Worm (Caenorhabditis elegans): Measurements from ENCODE around the gene ZK930.7.
A peak's percentile ranks its signal among the peaks of the same experiment; 100 is the strongest.

Gene ZK930.7

ce11 chrII:11888150-11888549 lies 26.3 kb upstream of the ZK930.7 start:
- TF ChIP-seq F13H6.1 (tag; optimal IDR thresholded peaks at IDR 0.05) (no peak), C34F6.9 (tag; optimal IDR thresholded peaks at IDR 0.05) (no peak), mab-5 (tag; optimal IDR thresholded peaks at IDR 0.05) (no peak), ceh-16 (tag; optimal IDR thresholded peaks at IDR 0.05) (peak; percentile 35), aly-2 (tag; optimal IDR thresholded peaks at IDR 0.05) (no peak), sma-3 (GFP tag; optimal IDR thresholded peaks at IDR 0.05) (no peak), sem-4 (tag; optimal IDR thresholded peaks at IDR 0.05) (no peak), lin-39 (tag; optimal IDR thresholded peaks at IDR 0.05) (no peak), elt-1 (tag; optimal IDR thresholded peaks at IDR 0.05) (peak; percentile 48), zag-1 (tag; optimal IDR thresholded peaks at IDR 0.05) (no peak), skn-1 (tag; optimal IDR thresholded peaks at IDR 0.05) (no peak), snpc-4 (tag; optimal IDR thresholded peaks at IDR 0.05) (no peak)

- TF ChIP-seq aly-2 (tag; optimal IDR thresholded peaks at IDR 0.05) (no peak), mab-5 (tag; optimal IDR thresholded peaks at IDR 0.05) (no peak), F13H6.1 (tag; optimal IDR thresholded peaks at IDR 0.05) (no peak), lin-39 (tag; optimal IDR thresholded peaks at IDR 0.05) (no peak), nhr-77 (tag; optimal IDR thresholded peaks at IDR 0.05) (no peak), ceh-16 (tag; optimal IDR thresholded peaks at IDR 0.05) (no peak), peb-1 (tag; optimal IDR thresholded peaks at IDR 0.05) (no peak), gmeb-1 (tag; optimal IDR thresholded peaks at IDR 0.05) (no peak), nhr-25 (tag; optimal IDR thresholded peaks at IDR 0.05) (peak; percentile 42), sma-3 (GFP tag; optimal IDR thresholded peaks at IDR 0.05) (peak; percentile 25), crh-2 (tag; optimal IDR thresholded peaks at IDR 0.05) (no peak), unc-39 (tag; optimal IDR thresholded peaks at IDR 0.05) (no peak)
These were observed 24.9 kb upstream of the ZK930.7 start for ce11 chrII:11889420-11890075.

- TF ChIP-seq nhr-129 (tag; optimal IDR thresholded peaks at IDR 0.05) = no peak
- TF ChIP-seq lin-13 (GFP tag; optimal IDR thresholded peaks at IDR 0.05) = no peak
- TF ChIP-seq egl-27 (tag; optimal IDR thresholded peaks at IDR 0.05) = no peak
- no peak for TF ChIP-seq ztf-11 (tag; optimal IDR thresholded peaks at IDR 0.05)
- TF ChIP-seq ztf-4 (tag; optimal IDR thresholded peaks at IDR 0.05) = no peak
- TF ChIP-seq snpc-4 (tag; optimal IDR thresholded peaks at IDR 0.05) = no peak
- TF ChIP-seq unc-39 (tag; optimal IDR thresholded peaks at IDR 0.05) = no peak
- no peak for TF ChIP-seq ceh-82 (tag; optimal IDR thresholded peaks at IDR 0.05)
- TF ChIP-seq ZK546.5 (tag; optimal IDR thresholded peaks at IDR 0.05) = no peak
- TF ChIP-seq unc-62 (GFP tag; optimal IDR thresholded peaks at IDR 0.05) = no peak
These were observed 23.8 kb upstream of the ZK930.7 start for ce11 chrII:11890596-11890995.

ce11 chrII:11893323-11893722 lies 21.1 kb upstream of the ZK930.7 start, which contains the start of gene ZK930.2:
Gene ZK930.2 (minus strand): TSS chrII:11893423.
- no peak for TF ChIP-seq nhr-6 (tag; optimal IDR thresholded peaks at IDR 0.05)
- no peak for TF ChIP-seq aly-2 (tag; optimal IDR thresholded peaks at IDR 0.05)
- no peak for TF ChIP-seq ztf-1 (GFP tag; conservative IDR thresholded peaks at IDR 0.05)
- no peak for TF ChIP-seq nhr-10 (tag; optimal IDR thresholded peaks at IDR 0.05)
- no peak for TF ChIP-seq nhr-21 (tag; optimal IDR thresholded peaks at IDR 0.05)
- TF ChIP-seq lin-13 (GFP tag; optimal IDR thresholded peaks at IDR 0.05) = no peak
- TF ChIP-seq nhr-12 (tag; optimal IDR thresholded peaks at IDR 0.05) = no peak
- TF ChIP-seq ceh-16 (tag; optimal IDR thresholded peaks at IDR 0.05) = no peak
- no peak for TF ChIP-seq gmeb-1 (tag; optimal IDR thresholded peaks at IDR 0.05)
- TF ChIP-seq nhr-77 (tag; optimal IDR thresholded peaks at IDR 0.05) = no peak
- no peak for TF ChIP-seq alr-1 (tag; optimal IDR thresholded peaks at IDR 0.05)
- no peak for TF ChIP-seq lin-11 (tag; optimal IDR thresholded peaks at IDR 0.05)
- no peak for TF ChIP-seq ama-1 (optimal IDR thresholded peaks at IDR 0.05)
- TF ChIP-seq nhr-237 (tag; optimal IDR thresholded peaks at IDR 0.05) = no peak
- TF ChIP-seq R02D3.7 (tag; optimal IDR thresholded peaks at IDR 0.05) = no peak

- TF ChIP-seq zag-1 (tag; optimal IDR thresholded peaks at IDR 0.05) = no peak
- TF ChIP-seq nhr-10 (tag; optimal IDR thresholded peaks at IDR 0.05) = no peak
- TF ChIP-seq ama-1 (optimal IDR thresholded peaks at IDR 0.05) = no peak
- TF ChIP-seq ZK546.5 (tag; optimal IDR thresholded peaks at IDR 0.05) = no peak
- no peak for TF ChIP-seq fos-1 (tag; optimal IDR thresholded peaks at IDR 0.05)
- TF ChIP-seq sma-3 (GFP tag; optimal IDR thresholded peaks at IDR 0.05) = no peak
- no peak for TF ChIP-seq unc-39 (tag; optimal IDR thresholded peaks at IDR 0.05)
These were observed 14.6 kb upstream of the ZK930.7 start for ce11 chrII:11899761-11900160.
